Fruit fly (Drosophila melanogaster): Measurements from ENCODE around the gene cm.
A peak's percentile ranks its signal among the peaks of the same experiment; 100 is the strongest.

cm gene

DNA sequence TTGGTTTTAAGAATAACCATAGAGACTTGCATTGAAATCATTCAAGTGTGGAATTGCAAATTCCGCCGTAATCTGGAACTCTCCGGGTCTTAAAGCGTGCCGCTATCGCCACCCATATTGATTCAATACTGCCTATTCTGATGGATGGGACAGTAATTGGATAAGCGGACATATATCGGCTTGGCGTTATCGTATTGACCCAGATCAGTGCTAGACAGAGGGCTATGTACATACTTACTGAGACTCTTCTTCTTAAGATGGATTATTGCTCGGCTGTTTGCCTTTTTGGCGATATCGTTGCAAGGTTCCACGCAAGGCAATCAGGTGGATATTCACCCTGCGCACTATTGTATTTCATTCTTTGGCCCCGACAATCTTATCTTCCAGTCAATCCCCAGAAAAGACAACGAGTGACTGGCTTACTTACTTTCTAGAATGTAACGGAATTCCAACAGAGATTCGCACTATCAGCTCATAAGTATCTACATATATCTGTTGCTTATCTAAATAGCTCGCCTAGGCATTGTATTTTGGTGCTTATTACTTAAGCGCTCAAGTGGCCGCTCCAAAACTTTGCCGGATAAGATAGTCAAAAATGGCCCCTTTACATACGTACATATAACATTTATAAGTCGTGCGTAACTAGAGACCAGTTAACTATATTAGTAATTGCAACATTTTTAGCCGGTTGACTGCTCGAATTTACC is 16.3 kb downstream of the cm start (continued):
- no peak for TF ChIP-seq CG11762 (GFP tag; optimal IDR thresholded peaks at IDR 0.05; ENCODE audit: insufficient read depth)
- no peak for TF ChIP-seq CG4318 (GFP tag; optimal IDR thresholded peaks at IDR 0.05)
- TF ChIP-seq OdsH (GFP tag; optimal IDR thresholded peaks at IDR 0.05), result peak; percentile 7
- peak; percentile 30 for TF ChIP-seq spab (GFP tag; optimal IDR thresholded peaks at IDR 0.05)
- TF ChIP-seq dsx (GFP tag; optimal IDR thresholded peaks at IDR 0.05; ENCODE audit: poor library complexity, severe bottlenecking), result no peak
- peak; percentile 38 for TF ChIP-seq CG1621 (tag; optimal IDR thresholded peaks at IDR 0.05)
- peak; percentile 66 for TF ChIP-seq fkh (GFP tag; optimal IDR thresholded peaks at IDR 0.05)
- TF ChIP-seq Sox102F (GFP tag; optimal IDR thresholded peaks at IDR 0.05), result no peak
- TF ChIP-seq fd59A (GFP tag; optimal IDR thresholded peaks at IDR 0.05), result no peak
- peak; percentile 7 for TF ChIP-seq CG6792 (GFP tag; optimal IDR thresholded peaks at IDR 0.05)
- no peak for TF ChIP-seq CG15336 (GFP tag; IDR thresholded peaks at IDR 0.05)
- TF ChIP-seq CG7368 (GFP tag; optimal IDR thresholded peaks at IDR 0.05), result no peak
- no peak for TF ChIP-seq dac (GFP tag; optimal IDR thresholded peaks at IDR 0.05)
- no peak for TF ChIP-seq CG32006 (GFP tag; optimal IDR thresholded peaks at IDR 0.05)
- no peak for TF ChIP-seq CG11902 (GFP tag; optimal IDR thresholded peaks at IDR 0.05)
- peak; percentile 31 for TF ChIP-seq CG8632 (GFP tag; optimal IDR thresholded peaks at IDR 0.05)
- peak; percentile 51 for TF ChIP-seq svp (GFP tag)
- TF ChIP-seq CG8119 (GFP tag; IDR thresholded peaks at IDR 0.05), result no peak
- no peak for TF ChIP-seq Sox15 (GFP tag; optimal IDR thresholded peaks at IDR 0.05)
- peak; percentile 19 for TF ChIP-seq pdm3 (GFP tag; optimal IDR thresholded peaks at IDR 0.05)
- TF ChIP-seq Sox14 (GFP tag; optimal IDR thresholded peaks at IDR 0.05), result no peak
- TF ChIP-seq topi (GFP tag; optimal IDR thresholded peaks at IDR 0.05), result no peak
- TF ChIP-seq CG6276 (GFP tag; optimal IDR thresholded peaks at IDR 0.05), result no peak
- TF ChIP-seq Lpt (GFP tag; optimal IDR thresholded peaks at IDR 0.05), result no peak
- no peak for TF ChIP-seq CG16779 (tag; optimal IDR thresholded peaks at IDR 0.05)
- TF ChIP-seq CG8319 (GFP tag; optimal IDR thresholded peaks at IDR 0.05), result no peak
- TF ChIP-seq CG6163 (GFP tag; IDR thresholded peaks at IDR 0.05), result 0 out of 3 replicates have a peak, but pooled peaks have one; percentile 31

DNA sequence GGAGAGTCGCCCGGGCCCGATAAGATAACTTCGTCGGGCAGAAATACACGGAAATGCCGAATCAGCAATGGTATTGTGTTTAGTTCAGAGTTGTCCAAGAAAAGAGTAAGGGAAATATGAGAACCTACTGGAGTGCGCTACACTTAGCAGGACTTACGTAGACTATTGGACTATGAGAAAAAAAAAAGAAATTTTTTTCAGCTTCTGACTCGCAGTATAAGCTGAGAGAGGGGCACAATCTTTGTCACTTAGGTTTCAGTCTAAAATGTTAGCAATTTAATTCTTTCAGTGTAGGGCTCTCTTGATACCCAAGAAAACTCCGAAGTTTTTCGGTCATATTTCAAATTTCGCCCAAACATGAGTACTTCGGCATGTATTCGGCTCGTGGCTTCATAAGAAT is 17.2 kb downstream of the cm start:
- TF ChIP-seq Sox102F (GFP tag; optimal IDR thresholded peaks at IDR 0.05) (peak; percentile 73), ss (GFP tag; optimal IDR thresholded peaks at IDR 0.05) (no peak), lz (GFP tag; optimal IDR thresholded peaks at IDR 0.05) (peak; percentile 78), fd59A (GFP tag; optimal IDR thresholded peaks at IDR 0.05) (no peak), vri (GFP tag; optimal IDR thresholded peaks at IDR 0.05) (peak; percentile 76), Sox15 (GFP tag; optimal IDR thresholded peaks at IDR 0.05) (peak; percentile 48), CG32006 (GFP tag; optimal IDR thresholded peaks at IDR 0.05) (peak; percentile 27), CG31627 (GFP tag; optimal IDR thresholded peaks at IDR 0.05) (peak; percentile 89), topi (GFP tag; optimal IDR thresholded peaks at IDR 0.05) (peak; percentile 86), CG3032 (tag; optimal IDR thresholded peaks at IDR 0.05) (no peak), spab (GFP tag; optimal IDR thresholded peaks at IDR 0.05) (no peak), CG10669 (GFP tag; optimal IDR thresholded peaks at IDR 0.05) (no peak), Gug (GFP tag; IDR thresholded peaks at IDR 0.05) (no peak; the same call in 1 of the 2 replicates), salr (GFP tag; optimal IDR thresholded peaks at IDR 0.05) (no peak), pdm3 (GFP tag; optimal IDR thresholded peaks at IDR 0.05) (peak; percentile 56), CG6854 (GFP tag; optimal IDR thresholded peaks at IDR 0.05) (peak; percentile 45), Hr4 (GFP tag; optimal IDR thresholded peaks at IDR 0.05) (no peak), net (GFP tag; optimal IDR thresholded peaks at IDR 0.05) (peak; percentile 25), CG11294 (GFP tag; IDR thresholded peaks at IDR 0.05) (no peak), dsx (GFP tag; optimal IDR thresholded peaks at IDR 0.05; ENCODE audit: poor library complexity, severe bottlenecking) (no peak), Blimp-1 (GFP tag; optimal IDR thresholded peaks at IDR 0.05) (peak; percentile 57), Hr39 (GFP tag; optimal IDR thresholded peaks at IDR 0.05) (peak; percentile 88), CG10631 (GFP tag; optimal IDR thresholded peaks at IDR 0.05) (peak; percentile 39), CG11762 (GFP tag; optimal IDR thresholded peaks at IDR 0.05; ENCODE audit: insufficient read depth) (peak; percentile 39), CG16779 (tag; optimal IDR thresholded peaks at IDR 0.05) (no peak), OdsH (GFP tag; optimal IDR thresholded peaks at IDR 0.05) (peak; percentile 62), Lpt (GFP tag; optimal IDR thresholded peaks at IDR 0.05) (no peak), CG8119 (GFP tag; IDR thresholded peaks at IDR 0.05) (no peak), CG11902 (GFP tag; optimal IDR thresholded peaks at IDR 0.05) (peak; percentile 32), Sox14 (GFP tag; optimal IDR thresholded peaks at IDR 0.05) (peak; percentile 68), fd85E (GFP tag; optimal IDR thresholded peaks at IDR 0.05) (no peak), cyc (GFP tag; optimal IDR thresholded peaks at IDR 0.05) (peak; percentile 86), CG6808 (GFP tag; optimal IDR thresholded peaks at IDR 0.05) (no peak), Ets96B (tag; optimal IDR thresholded peaks at IDR 0.05) (no peak), CG9139 (GFP tag; optimal IDR thresholded peaks at IDR 0.05) (no peak)
